Worm (Caenorhabditis elegans) whole organism, young adult: ENCODE measurements around the gene C17G1.14.

Source experiments
- F57C9.4 ChIP-seq: sonication (generic microtip); optimal IDR thresholded peaks from 2 replicates; lab custom pipeline; 2017; ENCODE audit warnings: mild to moderate bottlenecking, missing genetic modification characterization, missing compliant biosample characterization
- ama-1 ChIP-seq, 3 experiments: fragments of 150-350 bp in 1 of 3; sonication (generic microtip) in 2 of 3; optimal IDR thresholded peaks; 2 replicates each; lab custom pipeline; 2014 to 2018; ENCODE audit warnings: missing biosample characterization in 2 of 3, missing genetic modification characterization in 2 of 3, missing genetic modification reagents in 2 of 3
- athp-1 ChIP-seq: sonication (generic microtip); optimal IDR thresholded peaks from 2 replicates; lab custom pipeline; 2017; ENCODE audit warnings: mild to moderate bottlenecking, missing genetic modification characterization, missing compliant biosample characterization
- ccch-3 ChIP-seq: fragments of 200-800 bp; sonication (Bioruptor generic); optimal IDR thresholded peaks from 2 replicates; lab custom pipeline; 2018; ENCODE audit warnings: mild to moderate bottlenecking, missing genetic modification characterization, missing compliant biosample characterization
- ets-4 ChIP-seq: fragments of 200-800 bp; sonication (Bioruptor generic); optimal IDR thresholded peaks from 2 replicates; lab custom pipeline; 2018; ENCODE audit warnings: mild to moderate bottlenecking, missing genetic modification characterization, missing compliant biosample characterization
- hrde-1 ChIP-seq: sonication (generic microtip); optimal IDR thresholded peaks from 2 replicates; lab custom pipeline; 2016; ENCODE audit warnings: missing genetic modification characterization, mild to moderate bottlenecking, missing compliant biosample characterization, moderate library complexity, missing genotype, missing genetic modification reagents, borderline replicate concordance
- madf-8 ChIP-seq: fragments of 200-800 bp; sonication (Bioruptor generic); conservative IDR thresholded peaks from 2 replicates; pipeline ENCODE4 v1.3.6; 2022; ENCODE audit warnings: missing genetic modification reagents, missing genetic modification characterization, missing compliant biosample characterization
- nfya-2 ChIP-seq: fragments of 200-800 bp; sonication (Bioruptor generic); IDR thresholded peaks from 2 replicates; pipeline ENCODE4 v1.3.6; 2022; ENCODE audit warnings: missing genetic modification reagents, missing genetic modification characterization, missing compliant biosample characterization
- nhr-90 ChIP-seq: sonication (generic microtip); optimal IDR thresholded peaks from 2 replicates; lab custom pipeline; 2016; ENCODE audit warnings: missing genotype, mild to moderate bottlenecking, missing genetic modification characterization, missing compliant biosample characterization
- snpc-4 ChIP-seq, 5 experiments: fragments of 150-350 bp in 1 of 5; sonication (generic microtip) in 4 of 5; optimal IDR thresholded peaks; 2 replicates each; lab custom pipeline; 2014 to 2018; ENCODE audit warnings: missing genetic modification characterization in 5 of 5, missing biosample characterization in 3 of 5, antibody characterized with exemption in 2 of 5, mild to moderate bottlenecking in 2 of 5, missing compliant biosample characterization in 2 of 5, missing genotype in 2 of 5, moderate library complexity in 2 of 5, missing genetic modification reagents in 1 of 5
- somi-1 ChIP-seq: fragments of 200-800 bp; sonication (Bioruptor generic); optimal IDR thresholded peaks from 2 replicates; lab custom pipeline; 2018; ENCODE audit warnings: mild to moderate bottlenecking, missing genetic modification characterization, missing compliant biosample characterization
- unc-62 ChIP-seq: fragments of 150-350 bp; optimal IDR thresholded peaks from 2 replicates; lab custom pipeline; 2014; ENCODE audit warnings: missing biosample characterization, missing genetic modification reagents, missing genetic modification characterization

DNA sequence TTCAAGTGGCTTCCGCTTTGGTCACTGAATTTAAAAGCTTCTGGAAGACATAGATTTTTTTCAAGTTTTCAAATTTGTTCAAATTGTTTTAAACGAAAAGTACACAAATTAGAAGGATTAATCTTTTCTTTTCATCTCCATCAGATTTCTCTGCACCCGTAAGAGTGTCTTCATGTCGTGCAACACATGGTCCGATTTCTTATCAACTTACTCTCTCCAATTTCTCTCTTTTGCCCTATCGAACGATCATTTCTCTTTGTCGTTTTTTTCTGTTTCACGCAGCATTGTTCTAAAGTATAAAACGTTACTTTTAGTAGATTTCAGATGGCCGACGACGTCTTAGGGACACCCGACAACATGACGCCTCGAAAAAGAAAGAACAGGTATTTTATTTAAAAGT is 26.7 kb downstream of the C17G1.14 start, which contains the start of gene pssy-1:
- TF ChIP-seq nfya-2 (no peak), hrde-1 (tag; lab: Kevin White, UChicago) (no peak), nhr-90 (no peak), somi-1 (GFP tag; lab: Kevin White, UChicago) (no peak), ama-1 (optimal IDR thresholded peaks at IDR 0.05; lab: Kevin White, UChicago) (no peak), ama-1 (GFP tag; optimal IDR thresholded peaks at IDR 0.05; lab: Kevin White, UChicago) (no peak), F57C9.4 (tag; lab: Kevin White, UChicago) (no peak), unc-62 (no peak), ets-4 (no peak), snpc-4 (GFP tag; optimal IDR thresholded peaks at IDR 0.05; lab: Kevin White, UChicago) (no peak), snpc-4 (tag; optimal IDR thresholded peaks at IDR 0.05; lab: Kevin White, UChicago) (no peak), athp-1 (tag; lab: Kevin White, UChicago) (no peak), madf-8 (GFP tag; lab: Robert Waterston, UW) (no peak), ccch-3 (GFP tag; lab: Kevin White, UChicago) (no peak)
